Worm (Caenorhabditis elegans) whole organism, young adult: Measurements from ENCODE around the gene F32E10.9.

Experiments used
- B0019.2 ChIP-seq: fragments of 200-800 bp; sonication (Bioruptor generic); conservative IDR thresholded peaks from 2 replicates; pipeline ENCODE4 v1.3.6; 2022; ENCODE audit warnings: missing genetic modification reagents, missing genetic modification characterization, missing compliant biosample characterization
- F37B4.10 ChIP-seq: fragments of 200-800 bp; sonication (Bioruptor generic); IDR thresholded peaks from 2 replicates; pipeline ENCODE4 v1.3.6; 2022; ENCODE audit warnings: missing genetic modification characterization, missing compliant biosample characterization
- Y53F4B.3 ChIP-seq: fragments of 200-800 bp; sonication (Bioruptor generic); IDR thresholded peaks from 2 replicates; pipeline ENCODE4 v1.3.6; 2022; ENCODE audit warnings: missing genetic modification reagents, missing genetic modification characterization, missing compliant biosample characterization
- ZK185.1 ChIP-seq: sonication (generic microtip); optimal IDR thresholded peaks from 2 replicates; lab custom pipeline; 2016; ENCODE audit warnings: mild to moderate bottlenecking, missing genetic modification characterization, missing compliant biosample characterization; ENCODE audit not compliant: poor library complexity, severe bottlenecking
- akir-1 ChIP-seq: fragments of 200-800 bp; sonication (Bioruptor generic); optimal IDR thresholded peaks from 2 replicates; lab custom pipeline; 2018; ENCODE audit warnings: mild to moderate bottlenecking, missing genetic modification characterization, moderate library complexity, missing compliant biosample characterization
- ama-1 ChIP-seq, 3 experiments: fragments of 150-350 bp in 1 of 3; sonication (generic microtip) in 2 of 3; optimal IDR thresholded peaks; 2 replicates each; lab custom pipeline; 2014 to 2018; ENCODE audit warnings: missing biosample characterization in 2 of 3, missing genetic modification characterization in 2 of 3, missing genetic modification reagents in 2 of 3
- aptf-2 ChIP-seq: fragments of 200-800 bp; sonication (Bioruptor generic); conservative IDR thresholded peaks from 2 replicates; pipeline ENCODE4 v1.3.6; 2022; ENCODE audit warnings: missing genetic modification reagents, missing genetic modification characterization, missing compliant biosample characterization
- attf-5 ChIP-seq: fragments of 200-800 bp; sonication (Bioruptor generic); optimal IDR thresholded peaks from 2 replicates; lab custom pipeline; 2018; ENCODE audit warnings: mild to moderate bottlenecking, missing genetic modification characterization, missing compliant biosample characterization
- bed-2 ChIP-seq: fragments of 200-800 bp; sonication (Bioruptor generic); IDR thresholded peaks from 2 replicates; pipeline ENCODE4 v1.3.6; 2022; ENCODE audit warnings: missing genetic modification reagents, missing genetic modification characterization, missing compliant biosample characterization
- ceh-79 ChIP-seq: sonication (generic microtip); optimal IDR thresholded peaks from 2 replicates; lab custom pipeline; 2017; ENCODE audit warnings: mild to moderate bottlenecking, missing genetic modification characterization, missing compliant biosample characterization
- ceh-91 ChIP-seq: fragments of 200-800 bp; sonication (Bioruptor generic); IDR thresholded peaks from 2 replicates; pipeline ENCODE4 v1.3.6; 2022; ENCODE audit warnings: missing genetic modification reagents, missing genetic modification characterization, missing compliant biosample characterization
- egrh-3 ChIP-seq: fragments of 200-800 bp; sonication (Bioruptor generic); IDR thresholded peaks from 2 replicates; pipeline ENCODE4 v1.3.6; 2022; ENCODE audit warnings: missing genetic modification reagents, missing genetic modification characterization, missing compliant biosample characterization
- ekl-4 ChIP-seq: fragments of 200-800 bp; sonication (Bioruptor generic); IDR thresholded peaks from 2 replicates; pipeline ENCODE4 v1.3.6; 2022; ENCODE audit warnings: missing genetic modification reagents, missing genetic modification characterization, missing compliant biosample characterization
- him-1 ChIP-seq: sonication (generic microtip); optimal IDR thresholded peaks from 2 replicates; lab custom pipeline; 2016; ENCODE audit warnings: missing genotype, missing genetic modification reagents, missing genetic modification characterization, missing compliant biosample characterization
- hmg-1.2 ChIP-seq: fragments of 200-800 bp; sonication (Bioruptor generic); IDR thresholded peaks from 2 replicates; pipeline ENCODE4 v1.3.6; 2022; ENCODE audit warnings: missing genetic modification reagents, missing genetic modification characterization, missing compliant biosample characterization
- hrde-1 ChIP-seq: sonication (generic microtip); optimal IDR thresholded peaks from 2 replicates; lab custom pipeline; 2016; ENCODE audit warnings: missing genetic modification characterization, mild to moderate bottlenecking, missing compliant biosample characterization, moderate library complexity, missing genotype, missing genetic modification reagents, borderline replicate concordance
- let-526 ChIP-seq: fragments of 200-800 bp; sonication (Bioruptor generic); IDR thresholded peaks from 2 replicates; pipeline ENCODE4 v1.3.6; 2022; ENCODE audit warnings: missing genetic modification reagents, missing genetic modification characterization, missing compliant biosample characterization
- let-607 ChIP-seq, 2 experiments: fragments of 200-800 bp in 1 of 2; sonication (Bioruptor generic) in 1 of 2; sonication (generic microtip) in 1 of 2; optimal IDR thresholded peaks; 2 replicates each; lab custom pipeline; 2016 to 2018; ENCODE audit warnings: mild to moderate bottlenecking in 2 of 2, missing compliant biosample characterization in 2 of 2, missing genetic modification characterization in 2 of 2, moderate library complexity in 2 of 2, missing genotype in 1 of 2
- lin-35 ChIP-seq, 3 experiments: fragments of 150-350 bp in 2 of 3; sonication (generic microtip) in 1 of 3; optimal IDR thresholded peaks; 2 replicates each; lab custom pipeline; 2014 to 2018; ENCODE audit warnings: missing biosample characterization in 3 of 3, missing genetic modification characterization in 3 of 3, missing genetic modification reagents in 3 of 3
- lin-40 ChIP-seq: sonication (generic microtip); optimal IDR thresholded peaks from 2 replicates; lab custom pipeline; 2016; ENCODE audit warnings: missing genetic modification characterization, mild to moderate bottlenecking, missing compliant biosample characterization, missing genotype, missing genetic modification reagents
- lir-1 ChIP-seq: fragments of 200-800 bp; sonication (Bioruptor generic); conservative IDR thresholded peaks from 2 replicates; pipeline ENCODE4 v1.3.6; 2022; ENCODE audit warnings: missing genetic modification reagents, missing genetic modification characterization, missing compliant biosample characterization
- madf-8 ChIP-seq: fragments of 200-800 bp; sonication (Bioruptor generic); conservative IDR thresholded peaks from 2 replicates; pipeline ENCODE4 v1.3.6; 2022; ENCODE audit warnings: missing genetic modification reagents, missing genetic modification characterization, missing compliant biosample characterization
- mcd-1 ChIP-seq: fragments of 200-800 bp; sonication (Bioruptor generic); IDR thresholded peaks from 2 replicates; pipeline ENCODE4 v1.3.6; 2022; ENCODE audit warnings: missing genetic modification reagents, missing genetic modification characterization, missing compliant biosample characterization
- mel-28 ChIP-seq: sonication (generic microtip); optimal IDR thresholded peaks from 2 replicates; lab custom pipeline; 2016; ENCODE audit warnings: borderline replicate concordance, mild to moderate bottlenecking, missing genetic modification characterization, missing compliant biosample characterization
- nfya-1 ChIP-seq: sonication (generic microtip); optimal IDR thresholded peaks from 2 replicates; lab custom pipeline; 2017; ENCODE audit warnings: antibody characterized with exemption, missing compliant biosample characterization, missing genetic modification characterization, borderline replicate concordance; ENCODE audit not compliant: insufficient read depth
- nfyb-1 ChIP-seq: fragments of 200-800 bp; sonication (Bioruptor generic); IDR thresholded peaks from 2 replicates; pipeline ENCODE4 v1.3.6; 2022; ENCODE audit warnings: missing genetic modification reagents, missing genetic modification characterization, missing compliant biosample characterization
- nhr-120 ChIP-seq: fragments of 200-800 bp; sonication (Bioruptor generic); IDR thresholded peaks from 2 replicates; pipeline ENCODE4 v1.3.6; 2022; ENCODE audit warnings: missing genetic modification characterization, missing compliant biosample characterization
- nhr-80 ChIP-seq: sonication (generic microtip); optimal IDR thresholded peaks from 2 replicates; lab custom pipeline; 2016; ENCODE audit warnings: missing genetic modification characterization, missing compliant biosample characterization
- nhr-90 ChIP-seq: sonication (generic microtip); optimal IDR thresholded peaks from 2 replicates; lab custom pipeline; 2016; ENCODE audit warnings: missing genotype, mild to moderate bottlenecking, missing genetic modification characterization, missing compliant biosample characterization
- rcor-1 ChIP-seq: fragments of 200-800 bp; sonication (Bioruptor generic); IDR thresholded peaks from 2 replicates; pipeline ENCODE4 v1.3.6; 2022; ENCODE audit warnings: missing genetic modification reagents, missing genetic modification characterization, missing compliant biosample characterization
- snpc-1.3 ChIP-seq: sonication (generic microtip); optimal IDR thresholded peaks from 2 replicates; lab custom pipeline; 2017; ENCODE audit warnings: missing genetic modification characterization, mild to moderate bottlenecking, missing compliant biosample characterization, antibody characterized with exemption, moderate library complexity, missing genotype, missing genetic modification reagents; ENCODE audit not compliant: insufficient read depth
- snpc-4 ChIP-seq, 5 experiments: fragments of 150-350 bp in 1 of 5; sonication (generic microtip) in 4 of 5; optimal IDR thresholded peaks; 2 replicates each; lab custom pipeline; 2014 to 2018; ENCODE audit warnings: missing genetic modification characterization in 5 of 5, missing biosample characterization in 3 of 5, antibody characterized with exemption in 2 of 5, mild to moderate bottlenecking in 2 of 5, missing compliant biosample characterization in 2 of 5, missing genotype in 2 of 5, moderate library complexity in 2 of 5, missing genetic modification reagents in 1 of 5
- tbp1 ChIP-seq: fragments of 200-800 bp; sonication (Bioruptor generic); optimal IDR thresholded peaks from 2 replicates; lab custom pipeline; 2018; ENCODE audit warnings: mild to moderate bottlenecking, missing genetic modification characterization, missing compliant biosample characterization
- zfh-2 ChIP-seq: fragments of 200-800 bp; sonication (Bioruptor generic); conservative IDR thresholded peaks from 2 replicates; pipeline ENCODE4 v1.3.6; 2022; ENCODE audit warnings: missing genetic modification reagents, missing genetic modification characterization, missing compliant biosample characterization
- ztf-25 ChIP-seq: fragments of 200-800 bp; sonication (Bioruptor generic); IDR thresholded peaks from 2 replicates; pipeline ENCODE4 v1.3.6; 2022; ENCODE audit warnings: missing genetic modification reagents, missing genetic modification characterization, missing compliant biosample characterization

The F32E10.9 gene

DNA sequence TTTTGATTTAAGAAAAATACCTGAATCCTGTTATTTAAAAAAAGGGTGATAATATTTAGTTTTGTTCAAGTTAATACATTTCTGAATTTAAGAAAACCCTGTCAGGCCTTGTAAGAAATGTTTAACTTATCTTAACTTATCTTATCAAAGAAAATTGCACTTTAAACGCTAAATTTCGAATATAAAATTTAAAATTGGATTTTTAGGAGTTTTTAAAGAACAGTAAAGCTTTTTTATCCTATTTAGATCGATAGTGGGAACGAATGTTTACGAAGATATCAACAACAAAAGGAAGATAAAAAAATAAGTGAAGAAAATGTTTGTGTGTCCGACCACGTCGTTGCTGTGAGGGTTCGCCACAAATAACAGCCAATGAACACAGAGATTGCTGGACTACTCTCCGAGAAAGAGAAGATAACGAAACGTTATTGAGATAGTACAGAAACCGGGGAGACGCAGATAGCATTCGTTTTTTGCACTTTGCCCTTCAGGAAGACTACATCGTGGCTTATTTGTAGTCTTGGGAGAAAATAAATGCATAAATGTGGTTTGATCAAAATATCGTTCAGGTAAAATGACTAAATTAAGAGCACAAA lies 10.7 kb downstream of the F32E10.9 start, which contains the start of gene dif-1 (continued):
- TF ChIP-seq ZK185.1: no peak
- TF ChIP-seq snpc-1.3: no peak
- TF ChIP-seq lin-35 (GFP tag; optimal IDR thresholded peaks at IDR 0.05; lab: Kevin White, UChicago): no peak
- peak; percentile 23 for TF ChIP-seq attf-5 (GFP tag; lab: Kevin White, UChicago)
- TF ChIP-seq tbp1 (GFP tag; lab: Kevin White, UChicago): peak; percentile 19
- TF ChIP-seq nhr-80 (tag; lab: Kevin White, UChicago): peak; percentile 64
- TF ChIP-seq egrh-3 (GFP tag; lab: Robert Waterston, UW): no peak
- TF ChIP-seq snpc-4 (GFP tag; optimal IDR thresholded peaks at IDR 0.05; lab: Kevin White, UChicago): no peak
- TF ChIP-seq snpc-4 (tag; optimal IDR thresholded peaks at IDR 0.05; lab: Kevin White, UChicago): peak in 1 of 4 experiments; percentile 43
- no peak for TF ChIP-seq ztf-25
- TF ChIP-seq B0019.2 (GFP tag; lab: Robert Waterston, UW): no peak
- TF ChIP-seq let-526 (GFP tag; lab: Robert Waterston, UW): no peak
- peak in 1 of 2 experiments; percentile 47 for TF ChIP-seq let-607 (tag; optimal IDR thresholded peaks at IDR 0.05; lab: Kevin White, UChicago)
- no peak for TF ChIP-seq ama-1 (optimal IDR thresholded peaks at IDR 0.05; lab: Kevin White, UChicago)
- TF ChIP-seq ama-1 (GFP tag; optimal IDR thresholded peaks at IDR 0.05; lab: Kevin White, UChicago): no peak
- 0 out of 2 replicates have a peak, but pooled peaks have one; percentile 63 for TF ChIP-seq aptf-2 (GFP tag; lab: Robert Waterston, UW)
- no peak for TF ChIP-seq hrde-1 (tag; lab: Kevin White, UChicago)
- TF ChIP-seq ekl-4 (GFP tag; lab: Robert Waterston, UW): 0 out of 2 replicates have a peak, but pooled peaks have one; percentile 27
- TF ChIP-seq lin-40 (tag; lab: Kevin White, UChicago): peak; percentile 34
- TF ChIP-seq hmg-1.2 (GFP tag; lab: Robert Waterston, UW): peak; percentile 91
- TF ChIP-seq nfya-1 (tag; lab: Kevin White, UChicago): no peak
- TF ChIP-seq akir-1 (GFP tag; lab: Kevin White, UChicago): no peak
- TF ChIP-seq Y53F4B.3: no peak
- no peak for TF ChIP-seq lir-1
- no peak for TF ChIP-seq him-1 (tag; lab: Kevin White, UChicago)
- TF ChIP-seq F37B4.10 (GFP tag; lab: Robert Waterston, UW): no peak
- no peak for TF ChIP-seq nfyb-1
- no peak for TF ChIP-seq mel-28 (tag; lab: Kevin White, UChicago)
- no peak for TF ChIP-seq nhr-90 (tag; lab: Kevin White, UChicago)

DNA sequence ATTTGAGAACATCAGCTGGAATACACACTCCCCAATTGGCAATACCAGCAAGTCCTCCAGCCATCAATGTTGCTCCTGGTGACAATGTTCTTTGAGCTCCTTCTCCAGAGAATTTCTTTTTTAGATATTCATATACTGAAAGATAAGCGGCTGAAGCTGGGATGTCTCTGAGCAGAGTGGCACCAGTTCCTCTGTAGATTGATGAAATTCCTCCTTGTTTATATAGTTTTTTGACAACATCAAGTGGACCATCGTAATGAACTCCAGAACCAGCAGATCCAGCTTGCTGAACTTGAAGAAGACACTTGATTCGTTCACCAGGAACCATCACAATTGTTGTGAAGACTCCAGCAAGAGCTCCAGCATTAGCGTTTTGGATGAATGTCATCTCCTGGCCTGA lies 11.7 kb downstream of the F32E10.9 start:
- no peak for TF ChIP-seq bed-2 (GFP tag; lab: Robert Waterston, UW)
- TF ChIP-seq rcor-1 (GFP tag; lab: Robert Waterston, UW): no peak
- TF ChIP-seq ceh-79: no peak
- TF ChIP-seq Y53F4B.3: no peak
- no peak for TF ChIP-seq ceh-91 (GFP tag; lab: Robert Waterston, UW)
- no peak for TF ChIP-seq madf-8 (GFP tag; lab: Robert Waterston, UW)
- TF ChIP-seq zfh-2 (GFP tag; lab: Robert Waterston, UW): no peak
- no peak for TF ChIP-seq mcd-1
- no peak for TF ChIP-seq nhr-120 (GFP tag; lab: Robert Waterston, UW)
